Worm (Caenorhabditis elegans) whole organism, L4 larva: ENCODE data around the gene Y48C3A.5.

ENCODE experiments used
- F44E2.7 ChIP-seq: fragments of 200-800 bp; sonication (Bioruptor generic); IDR thresholded peaks from 2 replicates; pipeline ENCODE4 v2.1.2; 2022; ENCODE audit warnings: missing genetic modification characterization, missing compliant biosample characterization
- ceh-82 ChIP-seq: sonication (generic microtip); optimal IDR thresholded peaks from 2 replicates; lab custom pipeline; 2017; ENCODE audit warnings: missing biosample characterization, missing genetic modification characterization
- daf-19 ChIP-seq: fragments of 200-800 bp; sonication (Bioruptor generic); conservative IDR thresholded peaks from 2 replicates; pipeline ENCODE4 v1.3.6; 2022; ENCODE audit warnings: missing genetic modification characterization, missing compliant biosample characterization
- dve-1 ChIP-seq: sonication (generic microtip); optimal IDR thresholded peaks from 2 replicates; lab custom pipeline; 2017; ENCODE audit warnings: antibody characterized with exemption, mild to moderate bottlenecking, missing genetic modification characterization, missing compliant biosample characterization; ENCODE audit not compliant: insufficient read depth
- lin-15B ChIP-seq: fragments of 150-350 bp; sonication (generic microtip); optimal IDR thresholded peaks from 3 replicates; lab custom pipeline; 2014; ENCODE audit warnings: missing biosample characterization, missing genetic modification characterization
- unc-130 ChIP-seq: sonication (generic microtip); optimal IDR thresholded peaks from 2 replicates; lab custom pipeline; 2016; ENCODE audit warnings: missing genetic modification reagents, missing genetic modification characterization, missing compliant biosample characterization
- zfp-3 ChIP-seq: fragments of 200-800 bp; sonication (Bioruptor generic); conservative IDR thresholded peaks from 2 replicates; pipeline ENCODE4 v1.3.6; 2022; ENCODE audit warnings: missing genetic modification reagents, missing genetic modification characterization, missing compliant biosample characterization

DNA sequence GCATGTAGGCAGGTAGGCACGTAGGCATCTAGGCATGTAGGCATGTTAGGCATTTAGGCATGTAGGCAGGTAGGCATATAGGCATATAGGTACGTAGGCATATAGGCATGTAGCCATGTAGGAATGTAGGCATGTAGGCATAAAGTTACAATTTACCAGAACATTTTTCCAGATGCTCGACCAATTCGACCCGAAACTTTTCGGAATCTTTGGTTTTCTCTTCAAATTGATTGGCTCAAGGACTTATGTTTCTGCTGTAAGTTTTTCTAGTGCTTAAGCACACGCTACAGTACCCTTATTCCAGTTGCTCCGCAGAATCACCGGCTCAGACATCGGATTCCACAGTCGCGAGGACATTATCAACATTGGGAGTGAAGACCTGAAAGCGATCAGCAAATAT lies 39.4 kb downstream of the Y48C3A.5 start:
- TF ChIP-seq unc-130 (GFP tag; lab: Kevin White, UChicago) = no peak
- no peak for TF ChIP-seq daf-19 (GFP tag; lab: Robert Waterston, UW)
- no peak for TF ChIP-seq F44E2.7 (GFP tag; lab: Robert Waterston, UW)
- no peak for TF ChIP-seq lin-15B (tag; lab: Kevin White, UChicago)
- TF ChIP-seq ceh-82 (tag; lab: Kevin White, UChicago) = no peak
- no peak for TF ChIP-seq zfp-3 (GFP tag; lab: Robert Waterston, UW)
- TF ChIP-seq dve-1 = no peak
